Fruit fly (Drosophila melanogaster) whole organism, embryonic: ENCODE data around the gene CG43175.

Source experiments
- Adf1 ChIP-seq: fragments of 200-800 bp; sonication (Bioruptor generic); IDR thresholded peaks from 2 replicates; pipeline ENCODE4 v1.3.6; 2022; ENCODE audit warnings: missing biosample characterization, missing genetic modification characterization
- Atf3 ChIP-seq: fragments of 200-800 bp; sonication (Bioruptor generic); optimal IDR thresholded peaks from 3 replicates; lab custom pipeline; 2016; ENCODE audit warnings: missing biosample characterization, missing genetic modification characterization
- CG10462 ChIP-seq: fragments of 200-800 bp; sonication (Bioruptor generic); optimal IDR thresholded peaks from 2 replicates; lab custom pipeline; 2016; ENCODE audit warnings: missing biosample characterization, missing genetic modification characterization
- CG11723 ChIP-seq: fragments of 200-800 bp; sonication (Bioruptor generic); optimal IDR thresholded peaks from 2 replicates; lab custom pipeline; 2017; ENCODE audit warnings: missing biosample characterization, mild to moderate bottlenecking, missing genetic modification characterization
- CG12219 ChIP-seq: fragments of 200-800 bp; sonication (Bioruptor generic); optimal IDR thresholded peaks from 3 replicates; lab custom pipeline; 2018; ENCODE audit warnings: missing biosample characterization, mild to moderate bottlenecking, missing genetic modification characterization
- CG12236 ChIP-seq: fragments of 200-800 bp; sonication (Bioruptor generic); optimal IDR thresholded peaks from 2 replicates; lab custom pipeline; 2016; ENCODE audit warnings: missing biosample characterization, missing genetic modification characterization
- CG12659 ChIP-seq: fragments of 200-800 bp; sonication (Bioruptor generic); optimal IDR thresholded peaks from 3 replicates; lab custom pipeline; 2017; ENCODE audit warnings: mild to moderate bottlenecking, missing biosample characterization, missing genetic modification reagents, missing genetic modification characterization
- CG13287 ChIP-seq: fragments of 200-800 bp; sonication (Bioruptor generic); IDR thresholded peaks from 2 replicates; pipeline ENCODE4 v1.3.6; 2022; ENCODE audit warnings: missing biosample characterization, missing genetic modification characterization; ENCODE audit not compliant: partially characterized antibody
- CG18476 ChIP-seq: fragments of 200-800 bp; sonication (Bioruptor generic); optimal IDR thresholded peaks from 2 replicates; lab custom pipeline; 2016; ENCODE audit warnings: missing biosample characterization, mild to moderate bottlenecking, missing genetic modification characterization
- CG2875 ChIP-seq: fragments of 200-800 bp; sonication (Bioruptor generic); optimal IDR thresholded peaks from 2 replicates; lab custom pipeline; 2017; ENCODE audit warnings: missing biosample characterization, mild to moderate bottlenecking, missing genetic modification characterization, missing genetic modification reagents
- CG2889 ChIP-seq: fragments of 200-800 bp; sonication (Bioruptor generic); IDR thresholded peaks from 3 replicates; pipeline ENCODE4 v1.3.6; 2022; ENCODE audit warnings: missing biosample characterization, missing genetic modification characterization
- CG31388 ChIP-seq: fragments of 200-800 bp; sonication (Bioruptor generic); optimal IDR thresholded peaks from 2 replicates; lab custom pipeline; 2016; ENCODE audit warnings: missing biosample characterization, missing genetic modification characterization
- CG33557 ChIP-seq: fragments of 200-800 bp; sonication (Bioruptor generic); optimal IDR thresholded peaks from 2 replicates; lab custom pipeline; 2019; ENCODE audit warnings: missing biosample characterization, mild to moderate bottlenecking, missing genetic modification characterization, moderate library complexity
- CG42726 ChIP-seq: fragments of 200-800 bp; sonication (Bioruptor generic); IDR thresholded peaks from 2 replicates; pipeline ENCODE4 v1.3.6; 2022; ENCODE audit warnings: missing biosample characterization, missing genetic modification characterization; ENCODE audit not compliant: partially characterized antibody
- CG4360 ChIP-seq: fragments of 200-800 bp; sonication (Bioruptor generic); IDR thresholded peaks from 2 replicates; pipeline ENCODE4 v1.3.6; 2022; ENCODE audit warnings: missing biosample characterization, missing genetic modification characterization
- CG4404 ChIP-seq: fragments of 200-800 bp; sonication (Bioruptor generic); IDR thresholded peaks from 2 replicates; pipeline ENCODE4 v1.3.6; 2022; ENCODE audit warnings: missing biosample characterization, missing genetic modification characterization
- CG5953 ChIP-seq: fragments of 200-800 bp; sonication (Bioruptor generic); IDR thresholded peaks from 2 replicates; pipeline ENCODE4 v1.3.6; 2022; ENCODE audit warnings: missing biosample characterization, missing genetic modification characterization
- CG7271 ChIP-seq: fragments of 200-800 bp; sonication (Bioruptor generic); optimal IDR thresholded peaks from 2 replicates; lab custom pipeline; 2018; ENCODE audit warnings: missing biosample characterization, mild to moderate bottlenecking, missing genetic modification characterization, moderate library complexity
- CHES-1-like ChIP-seq: fragments of 200-800 bp; sonication (Bioruptor generic); optimal IDR thresholded peaks from 2 replicates; lab custom pipeline; 2016; ENCODE audit warnings: missing biosample characterization, missing genetic modification characterization
- Camta ChIP-seq: fragments of 200-800 bp; sonication (Bioruptor generic); optimal IDR thresholded peaks from 2 replicates; lab custom pipeline; 2016; ENCODE audit warnings: missing biosample characterization, missing genetic modification characterization
- Dp ChIP-seq: fragments of 200-800 bp; sonication (Bioruptor generic); optimal IDR thresholded peaks from 2 replicates; lab custom pipeline; 2018; ENCODE audit warnings: missing biosample characterization, mild to moderate bottlenecking, missing genetic modification characterization, moderate library complexity
- HLH4C ChIP-seq: fragments of 200-800 bp; sonication (Bioruptor generic); IDR thresholded peaks from 3 replicates; pipeline ENCODE4 v1.3.6; 2022; ENCODE audit warnings: missing biosample characterization, missing genetic modification characterization; ENCODE audit not compliant: partially characterized antibody
- HmgD ChIP-seq: fragments of 200-800 bp; sonication (Bioruptor generic); optimal IDR thresholded peaks from 3 replicates; lab custom pipeline; 2016; ENCODE audit warnings: missing biosample characterization, missing genetic modification characterization
- HmgZ ChIP-seq: fragments of 200-800 bp; sonication (Bioruptor generic); optimal IDR thresholded peaks from 2 replicates; lab custom pipeline; 2018; ENCODE audit warnings: missing biosample characterization, mild to moderate bottlenecking, missing genetic modification characterization
- NFAT ChIP-seq: fragments of 200-800 bp; sonication (Bioruptor generic); IDR thresholded peaks from 2 replicates; pipeline ENCODE4 v1.3.6; 2022; ENCODE audit warnings: missing biosample characterization, missing genetic modification characterization
- Nf-YB ChIP-seq: fragments of 200-800 bp; sonication (Bioruptor generic); optimal IDR thresholded peaks from 3 replicates; lab custom pipeline; 2019; ENCODE audit warnings: missing biosample characterization, mild to moderate bottlenecking, missing genetic modification characterization, moderate library complexity
- PHDP ChIP-seq: fragments of 200-800 bp; sonication (Bioruptor generic); optimal IDR thresholded peaks from 3 replicates; lab custom pipeline; 2018; ENCODE audit warnings: missing biosample characterization, mild to moderate bottlenecking, missing genetic modification characterization, moderate library complexity
- Sox100B ChIP-seq: fragments of 200-800 bp; sonication (Bioruptor generic); optimal IDR thresholded peaks from 3 replicates; lab custom pipeline; 2018; ENCODE audit warnings: missing biosample characterization, mild to moderate bottlenecking, missing genetic modification characterization
- al ChIP-seq: fragments of 200-800 bp; sonication (Bioruptor generic); IDR thresholded peaks from 2 replicates; pipeline ENCODE4 v1.3.6; 2022; ENCODE audit warnings: missing biosample characterization, missing genetic modification characterization
- ase ChIP-seq: fragments of 200-800 bp; sonication (Bioruptor generic); IDR thresholded peaks from 3 replicates; pipeline ENCODE4 v1.3.6; 2022; ENCODE audit warnings: missing biosample characterization, missing genetic modification characterization
- bbx ChIP-seq: fragments of 200-800 bp; sonication (Bioruptor generic); IDR thresholded peaks from 2 replicates; pipeline ENCODE4 v1.3.6; 2022; ENCODE audit warnings: missing biosample characterization, missing genetic modification characterization; ENCODE audit not compliant: partially characterized antibody
- chinmo ChIP-seq: fragments of 200-800 bp; sonication (Bioruptor generic); IDR thresholded peaks from 4 replicates; pipeline ENCODE4 v1.3.6; 2022; ENCODE audit warnings: missing biosample characterization, missing genetic modification characterization; ENCODE audit not compliant: partially characterized antibody
- crol ChIP-seq: fragments of 200-800 bp; sonication (Bioruptor generic); IDR thresholded peaks from 2 replicates; pipeline ENCODE4 v1.3.6; 2022; ENCODE audit warnings: missing biosample characterization, missing genetic modification characterization
- cwo ChIP-seq: fragments of 200-800 bp; sonication (Bioruptor generic); optimal IDR thresholded peaks from 3 replicates; lab custom pipeline; 2017; ENCODE audit warnings: missing biosample characterization, missing genetic modification characterization, mild to moderate bottlenecking, moderate library complexity, missing genetic modification reagents
- dati ChIP-seq: fragments of 200-800 bp; sonication (Bioruptor generic); IDR thresholded peaks from 2 replicates; pipeline ENCODE4 v1.3.6; 2022; ENCODE audit warnings: missing biosample characterization, missing genetic modification characterization
- disco-r ChIP-seq: fragments of 200-800 bp; sonication (Bioruptor generic); optimal IDR thresholded peaks from 2 replicates; lab custom pipeline; 2016; ENCODE audit warnings: missing biosample characterization, missing genetic modification characterization
- ems ChIP-seq: fragments of 200-800 bp; sonication (Bioruptor generic); optimal IDR thresholded peaks from 3 replicates; lab custom pipeline; 2016; ENCODE audit warnings: missing biosample characterization, missing genetic modification characterization
- gcm2 ChIP-seq: fragments of 200-800 bp; sonication (Bioruptor generic); optimal IDR thresholded peaks from 2 replicates; lab custom pipeline; 2016; ENCODE audit warnings: missing biosample characterization, missing genetic modification characterization
- gsb ChIP-seq: fragments of 200-800 bp; sonication (Bioruptor generic); IDR thresholded peaks from 2 replicates; pipeline ENCODE4 v1.3.6; 2022; ENCODE audit warnings: missing biosample characterization, missing genetic modification characterization
- her ChIP-seq: fragments of 200-800 bp; sonication (Bioruptor generic); optimal IDR thresholded peaks from 2 replicates; lab custom pipeline; 2016; ENCODE audit warnings: missing biosample characterization, missing genetic modification characterization
- jigr1 ChIP-seq: fragments of 200-800 bp; sonication (Bioruptor generic); IDR thresholded peaks from 3 replicates; pipeline ENCODE4 v1.3.6; 2022; ENCODE audit warnings: missing biosample characterization, missing genetic modification characterization
- jumu ChIP-seq: fragments of 200-800 bp; sonication (Bioruptor generic); optimal IDR thresholded peaks from 3 replicates; lab custom pipeline; 2016; ENCODE audit warnings: missing biosample characterization, missing genetic modification characterization
- nerfin-2 ChIP-seq: fragments of 200-800 bp; sonication (Bioruptor generic); IDR thresholded peaks from 2 replicates; pipeline ENCODE4 v1.3.6; 2022; ENCODE audit warnings: missing biosample characterization, missing genetic modification characterization; ENCODE audit not compliant: partially characterized antibody
- prd ChIP-seq, 3 experiments: fragments of >200 bp in 2 of 3; fragments of 200-800 bp in 1 of 3; sonication (Bioruptor generic) in 1 of 3; optimal IDR thresholded peaks in 2 of 3; IDR thresholded peaks in 1 of 3; 2 replicates in 2 of 3; 3 replicates in 1 of 3; pipeline versions ENCODE4 v1.3.6 to Lab custom; 2017 to 2022; ENCODE audit warnings: missing biosample characterization in 1 of 3, missing genetic modification characterization in 1 of 3
- rib ChIP-seq: fragments of 200-800 bp; sonication (Bioruptor generic); IDR thresholded peaks from 2 replicates; pipeline ENCODE4 v1.3.6; 2022; ENCODE audit warnings: missing biosample characterization, missing genetic modification characterization
- row ChIP-seq: fragments of 200-800 bp; sonication (Bioruptor generic); IDR thresholded peaks from 3 replicates; pipeline ENCODE4 v1.3.6; 2022; ENCODE audit warnings: missing biosample characterization, missing genetic modification characterization
- sens ChIP-seq: fragments of 200-800 bp; sonication (Bioruptor generic); peaks from one replicate; lab custom pipeline; 2016; ENCODE audit warnings: missing biosample characterization, missing genetic modification characterization
- shn ChIP-seq: fragments of 200-800 bp; sonication (Bioruptor generic); optimal IDR thresholded peaks from 3 replicates; lab custom pipeline; 2016; ENCODE audit warnings: missing biosample characterization, missing genetic modification characterization
- sima ChIP-seq: fragments of 200-800 bp; sonication (Bioruptor generic); optimal IDR thresholded peaks from 2 replicates; lab custom pipeline; 2016; ENCODE audit warnings: missing biosample characterization, missing genetic modification characterization
- sqz ChIP-seq: fragments of 200-800 bp; sonication (Bioruptor generic); optimal IDR thresholded peaks from 3 replicates; lab custom pipeline; 2018; ENCODE audit warnings: missing biosample characterization, mild to moderate bottlenecking, missing genetic modification characterization
- stc ChIP-seq: fragments of 200-800 bp; sonication (Bioruptor generic); IDR thresholded peaks from 2 replicates; pipeline ENCODE4 v1.3.6; 2022; ENCODE audit warnings: missing biosample characterization, missing genetic modification characterization
- tap ChIP-seq: fragments of 200-800 bp; optimal IDR thresholded peaks from 3 replicates; lab custom pipeline; 2019; ENCODE audit warnings: missing biosample characterization, mild to moderate bottlenecking, missing genetic modification characterization, moderate library complexity

CG43175 gene

dm6 chr3R:17686875-17687274 lies 56.4 kb downstream of the CG43175 start, which contains the start of gene CG31249 (continued):
- no peak for TF ChIP-seq Camta (GFP tag; lab: Kevin White, UChicago)
- peak; percentile 8 for TF ChIP-seq HmgZ
- no peak for TF ChIP-seq sima (GFP tag; lab: Kevin White, UChicago)
- TF ChIP-seq CG5953 (GFP tag; lab: Robert Waterston, UW) = no peak
- TF ChIP-seq sens = peak; percentile 43
- TF ChIP-seq gsb (GFP tag; lab: Robert Waterston, UW) = no peak
- TF ChIP-seq ems = no peak
- TF ChIP-seq al (GFP tag; lab: Robert Waterston, UW) = no peak
- TF ChIP-seq PHDP (tag; lab: Kevin White, UChicago) = no peak
- TF ChIP-seq CG2889 = no peak
- no peak; the same call in 2 of the 3 replicates for TF ChIP-seq jigr1 (GFP tag; lab: Robert Waterston, UW)
- TF ChIP-seq CG12236 = no peak
- TF ChIP-seq CG42726 (GFP tag; lab: Robert Waterston, UW) = no peak
- TF ChIP-seq CG18476 (GFP tag; lab: Kevin White, UChicago) = no peak
- no peak for TF ChIP-seq Adf1
- TF ChIP-seq ase = no peak
- no peak for TF ChIP-seq Nf-YB
- TF ChIP-seq Atf3 (GFP tag; lab: Kevin White, UChicago) = no peak
- no peak for TF ChIP-seq CG4404 (GFP tag; lab: Robert Waterston, UW)
- no peak for TF ChIP-seq CHES-1-like (GFP tag; lab: Kevin White, UChicago)
- TF ChIP-seq CG4360 = no peak
- TF ChIP-seq row (GFP tag; lab: Robert Waterston, UW) = peak; percentile 79
- TF ChIP-seq nerfin-2 (GFP tag; lab: Robert Waterston, UW) = no peak
- TF ChIP-seq CG31388 (GFP tag; lab: Kevin White, UChicago) = no peak
- TF ChIP-seq Sox100B (GFP tag; lab: Kevin White, UChicago) = no peak
- no peak for TF ChIP-seq CG10462
- no peak for TF ChIP-seq gcm2 (GFP tag; lab: Kevin White, UChicago)
- no peak for TF ChIP-seq jumu (GFP tag; lab: Kevin White, UChicago)
- no peak for TF ChIP-seq disco-r (GFP tag; lab: Kevin White, UChicago)
- TF ChIP-seq CG12659 (GFP tag; lab: Kevin White, UChicago) = peak; percentile 69
- no peak for TF ChIP-seq CG11723 (GFP tag; lab: Kevin White, UChicago)
- peak; percentile 69 for TF ChIP-seq HLH4C
- TF ChIP-seq shn (GFP tag; lab: Kevin White, UChicago) = no peak
- no peak for TF ChIP-seq rib (GFP tag; lab: Robert Waterston, UW)
- TF ChIP-seq bbx = peak; percentile 63
- no peak for TF ChIP-seq dati (GFP tag; lab: Robert Waterston, UW)
- no peak for TF ChIP-seq CG7271 (tag; lab: Kevin White, UChicago)
- TF ChIP-seq cwo (GFP tag; lab: Kevin White, UChicago) = no peak
- no peak for TF ChIP-seq stc (GFP tag; lab: Robert Waterston, UW)
- no peak for TF ChIP-seq chinmo
- TF ChIP-seq CG12219 (GFP tag; lab: Kevin White, UChicago) = no peak
- no peak for TF ChIP-seq NFAT
- no peak for TF ChIP-seq CG2875 (GFP tag; lab: Kevin White, UChicago)
- no peak for TF ChIP-seq HmgD (GFP tag; lab: Kevin White, UChicago)
- TF ChIP-seq Dp (GFP tag; lab: Kevin White, UChicago) = peak; percentile 45
- TF ChIP-seq her (GFP tag; lab: Kevin White, UChicago) = no peak
- TF ChIP-seq prd (optimal IDR thresholded peaks at IDR 0.05; lab: Kevin White, UChicago) = no peak
- TF ChIP-seq prd (GFP tag; IDR thresholded peaks at IDR 0.05; lab: Robert Waterston, UW) = no peak
- no peak for TF ChIP-seq CG33557 (GFP tag; lab: Kevin White, UChicago)
- no peak for TF ChIP-seq tap (tag; lab: Kevin White, UChicago)
- no peak for TF ChIP-seq sqz (GFP tag; lab: Kevin White, UChicago)
- TF ChIP-seq crol (GFP tag; lab: Robert Waterston, UW) = no peak
- TF ChIP-seq CG13287 = peak; percentile 87
